Worm (Caenorhabditis elegans) whole organism, L4 larva: Measurements from ENCODE around the gene ZK666.11.

ENCODE experiments used
- F26F4.8 ChIP-seq: fragments of 200-800 bp; sonication (Bioruptor generic); conservative IDR thresholded peaks from 2 replicates; pipeline ENCODE4 v1.3.6; 2022; ENCODE audit warnings: missing genetic modification characterization, missing compliant biosample characterization
- R02D3.7 ChIP-seq: fragments of 150-350 bp; sonication (generic microtip); optimal IDR thresholded peaks from 3 replicates; lab custom pipeline; 2014; ENCODE audit warnings: missing biosample characterization, missing genetic modification characterization
- Y105C5A.15 ChIP-seq: fragments of 200-800 bp; sonication (Bioruptor generic); IDR thresholded peaks from 2 replicates; pipeline ENCODE4 v1.3.6; 2022; ENCODE audit warnings: missing genetic modification characterization, missing compliant biosample characterization
- Y48G9A.11 ChIP-seq: fragments of 200-800 bp; sonication (Bioruptor generic); IDR thresholded peaks from 2 replicates; pipeline ENCODE4 v1.3.6; 2022; ENCODE audit warnings: missing genetic modification reagents, missing genetic modification characterization, missing compliant biosample characterization
- Y5F2A.4 ChIP-seq: fragments of 200-800 bp; sonication (Bioruptor generic); optimal IDR thresholded peaks from 2 replicates; lab custom pipeline; 2018; ENCODE audit warnings: mild to moderate bottlenecking, missing genetic modification characterization, missing compliant biosample characterization
- ZK546.5 ChIP-seq, 2 experiments: sonication (generic microtip); optimal IDR thresholded peaks; 2 replicates each; lab custom pipeline; 2017; ENCODE audit warnings: missing biosample characterization in 2 of 2, missing genetic modification characterization in 2 of 2
- aha-1 ChIP-seq: fragments of 150-350 bp; peaks from one replicate; lab custom pipeline; 2014; ENCODE audit warnings: missing biosample characterization, missing genetic modification characterization
- ama-1 ChIP-seq: fragments of 150-350 bp; optimal IDR thresholded peaks from 2 replicates; lab custom pipeline; 2014; ENCODE audit warnings: inconsistent platforms, mixed read lengths
- ceh-28 ChIP-seq: fragments of 150-350 bp; optimal IDR thresholded peaks from 2 replicates; lab custom pipeline; 2014; ENCODE audit warnings: missing biosample characterization, missing genetic modification reagents, missing genetic modification characterization
- ces-1 ChIP-seq: fragments of 150-350 bp; sonication (generic microtip); optimal IDR thresholded peaks from 4 replicates; lab custom pipeline; 2014; ENCODE audit warnings: missing biosample characterization, missing genetic modification reagents, missing genetic modification characterization
- daf-16 ChIP-seq, 3 experiments: sonication (generic microtip); optimal IDR thresholded peaks; 2 replicates each; lab custom pipeline; 2016 to 2017; ENCODE audit warnings: missing genetic modification characterization in 3 of 3, missing genetic modification reagents in 3 of 3, mild to moderate bottlenecking in 2 of 3, missing compliant biosample characterization in 2 of 3, missing biosample characterization in 1 of 3, moderate library complexity in 1 of 3
- daf-8 ChIP-seq: fragments of 200-800 bp; sonication (Bioruptor generic); IDR thresholded peaks from 2 replicates; pipeline ENCODE4 v1.3.6; 2022; ENCODE audit warnings: missing genetic modification characterization, missing compliant biosample characterization
- dmd-6 ChIP-seq: fragments of 200-800 bp; sonication (Bioruptor generic); IDR thresholded peaks from 2 replicates; pipeline ENCODE4 v1.3.6; 2022; ENCODE audit warnings: missing genetic modification reagents, missing genetic modification characterization, missing compliant biosample characterization
- dmd-8 ChIP-seq: fragments of 200-800 bp; sonication (Bioruptor generic); IDR thresholded peaks from 2 replicates; pipeline ENCODE4 v1.3.6; 2022; ENCODE audit warnings: missing genetic modification characterization, missing compliant biosample characterization
- hlh-11 ChIP-seq: fragments of 200-800 bp; sonication (Bioruptor generic); optimal IDR thresholded peaks from 2 replicates; lab custom pipeline; 2018; ENCODE audit warnings: mild to moderate bottlenecking, missing genetic modification characterization, missing compliant biosample characterization
- lin-13 ChIP-seq: fragments of 150-350 bp; optimal IDR thresholded peaks from 2 replicates; lab custom pipeline; 2014; ENCODE audit warnings: missing biosample characterization, missing genetic modification reagents, missing genetic modification characterization
- lin-15B ChIP-seq: fragments of 150-350 bp; sonication (generic microtip); optimal IDR thresholded peaks from 3 replicates; lab custom pipeline; 2014; ENCODE audit warnings: missing biosample characterization, missing genetic modification characterization
- mes-2 ChIP-seq: sonication (generic microtip); optimal IDR thresholded peaks from 2 replicates; lab custom pipeline; 2016; ENCODE audit warnings: missing genotype, mild to moderate bottlenecking, missing genetic modification characterization, missing compliant biosample characterization; ENCODE audit not compliant: poor library complexity, severe bottlenecking
- mxl-2 ChIP-seq: fragments of 200-800 bp; sonication (Bioruptor generic); conservative IDR thresholded peaks from 2 replicates; pipeline ENCODE4 v1.3.6; 2022; ENCODE audit warnings: missing genetic modification reagents, missing genetic modification characterization, missing compliant biosample characterization
- mxl-3 ChIP-seq: fragments of 200-800 bp; sonication (Bioruptor generic); optimal IDR thresholded peaks from 2 replicates; lab custom pipeline; 2018; ENCODE audit warnings: mild to moderate bottlenecking, missing genetic modification characterization, missing compliant biosample characterization
- nhr-10 ChIP-seq: fragments of 150-350 bp; optimal IDR thresholded peaks from 2 replicates; lab custom pipeline; 2014; ENCODE audit warnings: missing biosample characterization, missing genetic modification characterization
- nhr-102 ChIP-seq: sonication (generic microtip); optimal IDR thresholded peaks from 2 replicates; lab custom pipeline; 2016; ENCODE audit warnings: mild to moderate bottlenecking, missing genetic modification characterization, moderate library complexity, missing compliant biosample characterization
- nhr-11 ChIP-seq: fragments of 150-350 bp; optimal IDR thresholded peaks from 2 replicates; lab custom pipeline; 2014; ENCODE audit warnings: missing biosample characterization, missing genetic modification characterization
- nhr-237 ChIP-seq: sonication (generic microtip); optimal IDR thresholded peaks from 2 replicates; lab custom pipeline; 2017; ENCODE audit warnings: missing biosample characterization, missing genetic modification characterization
- nhr-42 ChIP-seq: fragments of 200-800 bp; sonication (Bioruptor generic); IDR thresholded peaks from 2 replicates; pipeline ENCODE4 v1.3.6; 2022; ENCODE audit warnings: missing genetic modification characterization, missing compliant biosample characterization
- nhr-77 ChIP-seq: fragments of 150-350 bp; optimal IDR thresholded peaks from 2 replicates; lab custom pipeline; 2014; ENCODE audit warnings: missing biosample characterization, missing genetic modification characterization
- pha-4 ChIP-seq, 2 experiments: fragments of 150-350 bp in 1 of 2; fragments of 200-800 bp in 1 of 2; sonication (Bioruptor generic) in 1 of 2; IDR thresholded peaks in 1 of 2; optimal IDR thresholded peaks in 1 of 2; 2 replicates each; pipeline versions ENCODE4 v1.3.6 to Lab custom; 2014 to 2022; ENCODE audit warnings: missing genetic modification characterization in 2 of 2, missing genetic modification reagents in 2 of 2, missing biosample characterization in 1 of 2, missing compliant biosample characterization in 1 of 2
- skn-1 ChIP-seq: fragments of 150-350 bp; optimal IDR thresholded peaks from 2 replicates; lab custom pipeline; 2014; ENCODE audit warnings: missing biosample characterization, missing genetic modification characterization
- tra-1 ChIP-seq: fragments of 200-800 bp; sonication (Bioruptor generic); IDR thresholded peaks from 2 replicates; pipeline ENCODE4 v1.3.6; 2022; ENCODE audit warnings: missing genetic modification reagents, missing genetic modification characterization, missing compliant biosample characterization
- zip-11 ChIP-seq: fragments of 200-800 bp; sonication (Bioruptor generic); IDR thresholded peaks from 2 replicates; pipeline ENCODE4 v1.3.6; 2022; ENCODE audit warnings: missing genetic modification characterization, missing compliant biosample characterization
- zip-2 ChIP-seq: fragments of 150-350 bp; optimal IDR thresholded peaks from 2 replicates; lab custom pipeline; 2014; ENCODE audit warnings: missing biosample characterization, missing genetic modification characterization

Gene ZK666.11

DNA sequence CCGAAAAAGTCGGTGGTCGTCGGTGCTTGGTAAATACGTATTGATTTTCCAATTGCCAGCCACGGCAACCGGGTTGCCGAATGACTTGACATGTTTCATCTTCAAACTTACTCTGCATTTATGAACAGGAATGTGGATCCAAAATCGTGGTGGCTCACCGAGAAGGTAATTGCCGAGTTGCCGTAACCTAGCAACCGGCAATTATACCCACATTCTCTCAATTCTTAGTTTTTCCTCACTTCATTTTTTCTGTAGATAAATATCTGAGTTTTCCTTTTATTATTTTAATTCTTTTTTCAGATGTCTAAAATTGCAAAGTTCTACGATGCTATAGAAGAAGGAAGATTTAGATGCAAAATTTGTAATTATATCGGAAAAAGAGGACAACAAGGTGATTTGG is 29.7 kb upstream of the ZK666.11 start, which contains the start of gene ZK673.4:
TSS of gene ZK673.4 (plus strand) at position 301 of the 400 bp plus-strand sequence.
- no peak for TF ChIP-seq zip-2 (tag; lab: Kevin White, UChicago)
- TF ChIP-seq pha-4 (GFP tag; IDR thresholded peaks at IDR 0.05; lab: Robert Waterston, UW): no peak
- TF ChIP-seq pha-4 (tag; optimal IDR thresholded peaks at IDR 0.05; lab: Kevin White, UChicago): no peak
- TF ChIP-seq ceh-28: no peak
- no peak for TF ChIP-seq mes-2
- no peak for TF ChIP-seq daf-16 (GFP tag; optimal IDR thresholded peaks at IDR 0.05; lab: Kevin White, UChicago)
- TF ChIP-seq daf-16 (tag; optimal IDR thresholded peaks at IDR 0.05; lab: Kevin White, UChicago): no peak
- TF ChIP-seq mxl-2: no peak
- TF ChIP-seq ZK546.5 (tag; optimal IDR thresholded peaks at IDR 0.05; lab: Kevin White, UChicago): no peak
- TF ChIP-seq F26F4.8 (GFP tag; lab: Robert Waterston, UW): no peak
- no peak for TF ChIP-seq nhr-42 (GFP tag; lab: Robert Waterston, UW)
- no peak for TF ChIP-seq skn-1 (tag; lab: Kevin White, UChicago)
- TF ChIP-seq dmd-6 (GFP tag; lab: Robert Waterston, UW): no peak
- TF ChIP-seq nhr-237 (tag; lab: Kevin White, UChicago): no peak

DNA sequence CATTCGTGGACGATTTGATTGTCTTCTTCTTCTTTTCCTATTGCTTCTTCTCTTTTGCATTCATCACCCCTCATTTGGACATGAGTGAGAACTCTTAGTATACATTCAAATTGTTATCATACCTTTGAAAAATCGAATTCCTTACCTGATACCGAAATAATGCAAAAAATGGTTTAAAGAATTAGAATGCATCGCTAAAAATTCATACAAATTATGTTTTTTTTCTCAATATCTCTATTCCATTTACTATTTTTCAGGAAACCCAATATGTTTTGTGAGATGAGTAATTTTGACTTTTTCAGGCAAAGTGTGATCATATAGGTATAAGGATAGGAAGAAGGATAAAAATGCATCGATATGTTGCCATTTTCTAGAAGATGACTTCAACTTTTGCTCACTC is 25.3 kb upstream of the ZK666.11 start, which contains the start of gene ZK673.11:
TSS of gene ZK673.11 (plus strand) at position 301 of the 400 bp plus-strand sequence.
- TF ChIP-seq dmd-6 (GFP tag; lab: Robert Waterston, UW) (no peak), aha-1 (tag; lab: Kevin White, UChicago) (peak; percentile 79)

DNA sequence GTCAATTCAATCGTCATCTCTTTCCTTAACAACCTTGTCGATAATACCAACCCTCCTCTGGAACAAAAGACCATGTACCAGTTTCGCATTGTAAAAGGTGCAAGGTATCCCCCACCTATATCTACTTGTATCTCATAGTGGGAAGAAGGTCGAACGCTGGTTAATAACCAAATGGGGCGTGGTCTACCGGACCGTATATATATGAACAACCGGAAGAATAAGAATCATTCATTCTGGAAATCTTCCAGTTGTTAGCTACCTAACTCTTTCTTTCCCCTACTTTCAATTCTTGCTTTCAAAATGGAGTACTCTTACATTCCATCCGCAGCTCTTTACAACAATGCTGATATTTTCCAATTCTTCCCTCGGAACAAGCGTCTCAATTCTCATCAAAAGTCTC is 21.1 kb upstream of the ZK666.11 start, which contains the start of gene ZK673.5:
TSS of gene ZK673.5 (plus strand) at position 301 of the 400 bp plus-strand sequence.
- TF ChIP-seq nhr-10 (tag; lab: Kevin White, UChicago): no peak
- TF ChIP-seq lin-13 (GFP tag; lab: Kevin White, UChicago): no peak
- no peak for TF ChIP-seq R02D3.7 (tag; lab: Kevin White, UChicago)

DNA sequence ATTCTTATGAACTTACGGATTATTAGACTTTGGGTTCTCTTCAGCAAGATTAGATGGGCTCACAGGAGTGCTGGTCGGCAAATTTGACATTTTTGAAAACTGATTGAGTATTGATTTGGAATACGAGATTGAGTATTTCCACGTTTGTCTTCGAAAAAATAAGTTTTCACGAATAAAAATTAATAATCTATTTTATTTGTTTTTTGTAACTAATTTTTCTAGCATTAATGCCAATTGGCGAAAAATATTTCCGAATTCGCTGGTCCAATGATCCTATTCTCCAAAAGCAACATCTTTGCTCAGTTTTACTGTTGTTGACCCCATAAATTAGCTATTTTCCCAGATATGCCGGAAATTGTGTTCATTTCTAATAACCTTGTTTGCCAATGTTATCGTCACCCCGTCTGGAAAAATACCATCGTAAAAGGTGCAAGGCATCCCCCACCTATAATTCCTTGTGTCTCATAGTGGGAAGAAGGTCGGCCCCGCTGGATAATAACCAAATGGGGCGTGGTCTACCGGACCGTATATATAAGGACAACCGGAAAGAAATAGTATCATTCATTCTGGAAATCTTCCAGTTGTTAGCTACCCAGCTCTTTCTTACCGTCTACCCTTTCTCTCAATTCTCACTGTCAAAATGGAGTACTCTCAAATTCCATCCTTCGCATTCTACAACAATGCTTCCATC is 17.9 kb upstream of the ZK666.11 start, which contains the start of the genes ZK673.6 and sdz-37:
TSS of gene ZK673.6 (minus strand) at position 101 of the 691 bp plus-strand sequence.
TSS of gene sdz-37 (plus strand) at position 641 of the 691 bp plus-strand sequence.
- TF ChIP-seq tra-1 (no peak), mxl-2 (no peak), daf-8 (no peak)

DNA sequence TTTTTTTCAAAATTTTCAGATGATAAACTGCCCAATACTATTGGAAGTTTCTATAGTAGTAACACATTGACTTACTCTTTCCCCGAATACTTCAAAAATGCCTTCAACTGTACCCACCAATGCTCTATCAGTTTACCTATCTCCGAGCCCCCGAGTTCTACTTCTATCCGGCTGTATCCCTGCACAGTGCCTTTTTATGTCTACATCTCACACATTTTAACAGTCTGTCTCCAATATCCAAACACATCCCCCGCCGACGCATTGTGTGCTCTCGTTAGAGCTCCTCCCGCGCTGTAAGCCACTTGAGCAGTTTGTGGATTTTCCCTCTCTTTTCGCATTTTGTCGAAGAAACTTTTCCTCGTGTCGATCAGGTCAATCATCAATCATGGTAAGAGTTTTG is 15.8 kb upstream of the ZK666.11 start, which contains the start of gene tnc-2:
TSS of gene tnc-2 (plus strand) at position 301 of the 400 bp plus-strand sequence.
- TF ChIP-seq dmd-8 (GFP tag; lab: Robert Waterston, UW) (no peak), ceh-28 (no peak), nhr-11 (no peak), skn-1 (tag; lab: Kevin White, UChicago) (no peak), Y5F2A.4 (GFP tag; lab: Kevin White, UChicago) (no peak), Y48G9A.11 (GFP tag; lab: Robert Waterston, UW) (no peak), nhr-77 (no peak), lin-15B (no peak), Y105C5A.15 (no peak), hlh-11 (tag; lab: Kevin White, UChicago) (no peak), nhr-102 (tag; lab: Kevin White, UChicago) (no peak), mes-2 (no peak), zip-11 (GFP tag; lab: Robert Waterston, UW) (no peak), daf-8 (no peak), R02D3.7 (tag; lab: Kevin White, UChicago) (no peak), ces-1 (GFP tag; lab: Kevin White, UChicago) (no peak), ama-1 (lab: Kevin White, UChicago) (no peak), mxl-3 (GFP tag; lab: Kevin White, UChicago) (no peak)
- TF ChIP-seq, all 104 proteins: peak for 0
